Worm (Caenorhabditis elegans): ENCODE results near the gene rpn-12.
A peak's percentile ranks its signal among the peaks of the same experiment; 100 is the strongest.

The rpn-12 gene

ce11 chrII:11634057-11634676, 18.8 kb upstream of the rpn-12 start (continued):
- TF ChIP-seq sdz-12 (GFP tag; optimal IDR thresholded peaks at IDR 0.05), result peak; percentile 4
- no peak for TF ChIP-seq ceh-62 (tag; optimal IDR thresholded peaks at IDR 0.05)
- no peak for TF ChIP-seq Y75B8A.6 (GFP tag; IDR thresholded peaks at IDR 0.05)
- TF ChIP-seq rbr-2 (tag; optimal IDR thresholded peaks at IDR 0.05), result peak; percentile 93
- no peak for TF ChIP-seq nhr-76 (tag; optimal IDR thresholded peaks at IDR 0.05)
- TF ChIP-seq daf-19 (GFP tag; conservative IDR thresholded peaks at IDR 0.05), result no peak
- peak; percentile 74 for TF ChIP-seq ama-1 (optimal IDR thresholded peaks at IDR 0.05)
- no peak for TF ChIP-seq ZK546.5 (tag; optimal IDR thresholded peaks at IDR 0.05)
- TF ChIP-seq dmd-9 (GFP tag; IDR thresholded peaks at IDR 0.05), result 0 out of 2 replicates have a peak, but pooled peaks have one; percentile 57
- 0 out of 2 replicates have a peak, but pooled peaks have one; percentile 25 for TF ChIP-seq nhr-41 (GFP tag; IDR thresholded peaks at IDR 0.05)
- peak; percentile 84 to 87 for TF ChIP-seq lsy-2 (tag; optimal IDR thresholded peaks at IDR 0.05)
- TF ChIP-seq hlh-30 (tag; optimal IDR thresholded peaks at IDR 0.05; ENCODE audit: insufficient read depth), result peak; percentile 98
- TF ChIP-seq dmd-6 (GFP tag; IDR thresholded peaks at IDR 0.05), result peak; percentile 93
- no peak for TF ChIP-seq F49E8.2 (tag; optimal IDR thresholded peaks at IDR 0.05; ENCODE audit: borderline replicate concordance)
- TF ChIP-seq ces-1 (GFP tag; optimal IDR thresholded peaks at IDR 0.05), result no peak
- TF ChIP-seq vab-7 (GFP tag; IDR thresholded peaks at IDR 0.05), result no peak
- TF ChIP-seq F26F4.8 (GFP tag; conservative IDR thresholded peaks at IDR 0.05), result no peak
- TF ChIP-seq lin-1 (GFP tag; IDR thresholded peaks at IDR 0.05), result peak; percentile 74; the same call in 1 of the 2 replicates
- peak; percentile 93 for TF ChIP-seq mxl-3 (GFP tag; optimal IDR thresholded peaks at IDR 0.05)
- TF ChIP-seq snpc-4 (tag; optimal IDR thresholded peaks at IDR 0.05), result no peak
- TF ChIP-seq F37D6.2 (tag; optimal IDR thresholded peaks at IDR 0.05), result peak; percentile 74
- peak; percentile 80 for TF ChIP-seq nhr-48 (tag; optimal IDR thresholded peaks at IDR 0.05)
- peak; percentile 96 for TF ChIP-seq set-16 (GFP tag; IDR thresholded peaks at IDR 0.05)
- no peak for TF ChIP-seq R02D3.7 (tag; optimal IDR thresholded peaks at IDR 0.05)

DNA sequence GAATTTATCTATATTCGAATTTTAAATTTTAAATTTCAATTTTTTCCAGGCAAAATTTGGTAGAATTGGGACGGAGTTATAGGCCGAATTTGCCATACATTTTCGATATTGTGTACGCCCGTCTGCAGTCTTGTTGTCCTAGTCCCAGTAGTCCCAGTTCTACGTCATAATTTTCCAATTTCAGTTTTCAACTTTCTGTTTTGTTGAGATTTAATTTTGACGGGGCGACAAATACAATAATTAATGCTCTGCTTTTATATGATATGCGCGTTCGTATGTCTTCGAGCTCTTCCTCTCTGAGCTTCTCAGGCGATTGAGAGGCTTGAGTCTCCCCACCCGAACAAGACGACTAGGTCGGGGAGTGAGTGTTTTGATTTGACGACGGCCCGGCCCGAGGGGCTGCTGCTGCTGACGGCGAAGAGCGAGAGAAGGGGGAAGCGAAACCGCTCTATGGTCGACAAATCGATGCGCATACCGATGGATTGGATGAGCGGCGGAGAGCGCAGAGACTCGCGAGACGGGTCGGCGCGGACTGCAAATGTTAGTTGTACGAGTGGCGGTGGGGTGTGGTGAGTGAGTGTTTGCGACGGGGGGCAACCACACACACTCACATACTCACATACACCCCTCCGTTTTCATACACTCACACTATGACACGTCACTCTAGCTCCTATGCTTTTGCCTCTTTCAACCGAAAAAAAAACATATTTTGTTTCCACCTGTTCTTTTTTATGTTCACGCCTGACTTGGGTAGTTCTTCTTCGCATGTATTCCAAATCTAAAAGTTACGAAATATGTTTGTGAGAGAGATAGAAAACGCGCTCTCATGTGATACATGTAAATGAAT, 18.0 kb upstream of the rpn-12 start:
- no peak for TF ChIP-seq gei-8 (GFP tag; optimal IDR thresholded peaks at IDR 0.05)
- TF ChIP-seq madf-5 (GFP tag; IDR thresholded peaks at IDR 0.05), result no peak
- peak; percentile 67 for TF ChIP-seq spr-1 (tag; optimal IDR thresholded peaks at IDR 0.05)
- TF ChIP-seq D1046.2 (GFP tag; IDR thresholded peaks at IDR 0.05), result no peak
- TF ChIP-seq dmd-6 (GFP tag; IDR thresholded peaks at IDR 0.05), result peak; percentile 80
- no peak for TF ChIP-seq ztf-11 (tag; optimal IDR thresholded peaks at IDR 0.05)
- peak; percentile 84 for TF ChIP-seq lin-13 (GFP tag; optimal IDR thresholded peaks at IDR 0.05)
- peak; percentile 89 for TF ChIP-seq mxl-3 (GFP tag; optimal IDR thresholded peaks at IDR 0.05)
- peak in 1 of 2 experiments; percentile 79 for TF ChIP-seq hif-1 (tag; optimal IDR thresholded peaks at IDR 0.05)
- no peak for TF ChIP-seq nhr-237 (tag; optimal IDR thresholded peaks at IDR 0.05)
- peak; percentile 97 for TF ChIP-seq aha-1 (tag)
- peak; percentile 95 for TF ChIP-seq hlh-11 (tag; optimal IDR thresholded peaks at IDR 0.05)
- peak; percentile 88 for TF ChIP-seq hmg-1.1 (GFP tag; IDR thresholded peaks at IDR 0.05)
- TF ChIP-seq rbr-2 (tag; optimal IDR thresholded peaks at IDR 0.05), result peak; percentile 88
- TF ChIP-seq unc-130 (GFP tag; optimal IDR thresholded peaks at IDR 0.05), result no peak
- 0 out of 2 replicates have a peak, but pooled peaks have one; percentile 71 for TF ChIP-seq nhr-42 (GFP tag; IDR thresholded peaks at IDR 0.05)
- no peak for TF ChIP-seq zip-11 (GFP tag; IDR thresholded peaks at IDR 0.05)
- peak; percentile 87 for TF ChIP-seq ceh-20 (GFP tag; IDR thresholded peaks at IDR 0.05)
- TF ChIP-seq vab-7 (GFP tag; IDR thresholded peaks at IDR 0.05), result no peak
- no peak for TF ChIP-seq Y75B8A.6 (GFP tag; IDR thresholded peaks at IDR 0.05)
- no peak for TF ChIP-seq snpc-4 (tag; optimal IDR thresholded peaks at IDR 0.05)
- no peak for TF ChIP-seq pqm-1 (tag; optimal IDR thresholded peaks at IDR 0.05)
- peak; percentile 79 for TF ChIP-seq nhr-28 (tag; optimal IDR thresholded peaks at IDR 0.05)
- no peak for TF ChIP-seq zip-2 (tag; optimal IDR thresholded peaks at IDR 0.05)
- peak; percentile 90 for TF ChIP-seq egl-43 (GFP tag; IDR thresholded peaks at IDR 0.05)
- peak; percentile 99 for TF ChIP-seq set-16 (GFP tag; IDR thresholded peaks at IDR 0.05)
- TF ChIP-seq lin-15B (tag; optimal IDR thresholded peaks at IDR 0.05), result no peak
- peak; percentile 88 for TF ChIP-seq nhr-11 (tag; optimal IDR thresholded peaks at IDR 0.05)
- peak; percentile 57 for TF ChIP-seq dve-1 (tag; optimal IDR thresholded peaks at IDR 0.05; ENCODE audit: insufficient read depth)
- peak in 1 of 2 experiments; percentile 20 for TF ChIP-seq daf-16 (GFP tag; optimal IDR thresholded peaks at IDR 0.05)
- TF ChIP-seq daf-16 (tag; optimal IDR thresholded peaks at IDR 0.05), result peak; percentile 30
